Worm (Caenorhabditis elegans) whole organism, L1 larva: ENCODE results near the gene alr-1.

ENCODE experiments used
- fos-1 ChIP-seq: fragments of 150-350 bp; optimal IDR thresholded peaks from 2 replicates; lab custom pipeline; 2014; ENCODE audit warnings: missing biosample characterization, missing genetic modification characterization
- grh-1 ChIP-seq: fragments of 200-800 bp; sonication (Bioruptor generic); IDR thresholded peaks from 2 replicates; pipeline ENCODE4 v1.3.6; 2022; ENCODE audit warnings: missing genetic modification reagents, missing genetic modification characterization, missing compliant biosample characterization
- lin-13 ChIP-seq: fragments of 150-350 bp; optimal IDR thresholded peaks from 2 replicates; lab custom pipeline; 2014; ENCODE audit warnings: missing biosample characterization, missing genetic modification reagents, missing genetic modification characterization
- lin-39 ChIP-seq: fragments of 150-350 bp; optimal IDR thresholded peaks from 2 replicates; lab custom pipeline; 2014; ENCODE audit warnings: missing biosample characterization, missing genetic modification reagents, missing genetic modification characterization
- lir-3 ChIP-seq: sonication (generic microtip); optimal IDR thresholded peaks from 2 replicates; lab custom pipeline; 2016; ENCODE audit warnings: mild to moderate bottlenecking, missing genetic modification characterization, moderate library complexity, missing compliant biosample characterization; ENCODE audit not compliant: poor library complexity
- mdl-1 ChIP-seq, 2 experiments: fragments of 150-350 bp; optimal IDR thresholded peaks; 2 replicates each; lab custom pipeline; 2014 to 2017; ENCODE audit warnings: missing biosample characterization in 2 of 2, missing genetic modification characterization in 2 of 2, inconsistent platforms in 1 of 2
- nhr-11 ChIP-seq: fragments of 150-350 bp; optimal IDR thresholded peaks from 2 replicates; lab custom pipeline; 2014; ENCODE audit warnings: missing biosample characterization, missing genetic modification characterization
- nhr-237 ChIP-seq: fragments of 150-350 bp; optimal IDR thresholded peaks from 2 replicates; lab custom pipeline; 2014; ENCODE audit warnings: missing biosample characterization, missing genetic modification characterization
- nhr-76 ChIP-seq: sonication (generic microtip); optimal IDR thresholded peaks from 2 replicates; lab custom pipeline; 2017; ENCODE audit warnings: missing biosample characterization, missing genetic modification characterization
- nhr-77 ChIP-seq: fragments of 150-350 bp; optimal IDR thresholded peaks from 2 replicates; lab custom pipeline; 2014; ENCODE audit warnings: missing biosample characterization, missing genetic modification characterization
- nhr-84 ChIP-seq: sonication (generic microtip); optimal IDR thresholded peaks from 2 replicates; lab custom pipeline; 2017; ENCODE audit warnings: missing biosample characterization, missing genetic modification characterization
- snpc-4 ChIP-seq: fragments of 150-350 bp; optimal IDR thresholded peaks from 2 replicates; lab custom pipeline; 2014; ENCODE audit warnings: missing biosample characterization, missing genetic modification characterization
- unc-62 ChIP-seq: fragments of 150-350 bp; optimal IDR thresholded peaks from 2 replicates; lab custom pipeline; 2014; ENCODE audit warnings: missing biosample characterization, missing genetic modification reagents, missing genetic modification characterization

DNA sequence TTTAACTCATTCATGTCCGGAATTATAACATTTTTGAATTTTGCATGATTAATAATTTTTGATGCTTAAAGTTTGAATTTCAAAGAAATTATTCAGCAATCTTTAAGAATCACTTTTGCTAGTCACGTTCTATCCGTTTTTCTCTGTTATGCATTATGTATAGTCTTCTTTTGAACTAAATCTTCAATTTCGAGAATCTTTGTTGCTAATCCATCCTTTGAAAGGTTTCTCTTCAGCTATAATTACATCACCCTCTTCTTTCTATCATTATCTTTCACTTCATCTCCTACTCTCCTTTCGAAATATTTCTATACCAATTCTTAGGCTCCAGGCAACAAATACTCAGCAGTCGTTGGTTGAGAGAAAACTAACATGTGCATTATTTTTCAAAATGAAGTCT lies 26.1 kb upstream of the alr-1 start:
- TF ChIP-seq nhr-77, result no peak
- peak; percentile 52 for TF ChIP-seq nhr-11 (tag; lab: Kevin White, UChicago)
- TF ChIP-seq mdl-1 (tag; optimal IDR thresholded peaks at IDR 0.05; lab: Kevin White, UChicago), result no peak
- TF ChIP-seq nhr-84 (tag; lab: Kevin White, UChicago), result no peak
- TF ChIP-seq lir-3 (tag; lab: Kevin White, UChicago), result no peak
- no peak for TF ChIP-seq snpc-4 (tag; lab: Kevin White, UChicago)
- TF ChIP-seq nhr-237 (tag; lab: Kevin White, UChicago), result no peak
- TF ChIP-seq nhr-76 (tag; lab: Kevin White, UChicago), result no peak
- TF ChIP-seq unc-62, result no peak
- no peak for TF ChIP-seq lin-39
- TF ChIP-seq fos-1 (tag; lab: Kevin White, UChicago), result no peak
- TF ChIP-seq grh-1 (GFP tag; lab: Robert Waterston, UW), result no peak
- TF ChIP-seq lin-13 (GFP tag; lab: Kevin White, UChicago), result no peak
